2 fruit fly cellular contexts compared by ENCODE assay signal in the genomic region with DNA sequence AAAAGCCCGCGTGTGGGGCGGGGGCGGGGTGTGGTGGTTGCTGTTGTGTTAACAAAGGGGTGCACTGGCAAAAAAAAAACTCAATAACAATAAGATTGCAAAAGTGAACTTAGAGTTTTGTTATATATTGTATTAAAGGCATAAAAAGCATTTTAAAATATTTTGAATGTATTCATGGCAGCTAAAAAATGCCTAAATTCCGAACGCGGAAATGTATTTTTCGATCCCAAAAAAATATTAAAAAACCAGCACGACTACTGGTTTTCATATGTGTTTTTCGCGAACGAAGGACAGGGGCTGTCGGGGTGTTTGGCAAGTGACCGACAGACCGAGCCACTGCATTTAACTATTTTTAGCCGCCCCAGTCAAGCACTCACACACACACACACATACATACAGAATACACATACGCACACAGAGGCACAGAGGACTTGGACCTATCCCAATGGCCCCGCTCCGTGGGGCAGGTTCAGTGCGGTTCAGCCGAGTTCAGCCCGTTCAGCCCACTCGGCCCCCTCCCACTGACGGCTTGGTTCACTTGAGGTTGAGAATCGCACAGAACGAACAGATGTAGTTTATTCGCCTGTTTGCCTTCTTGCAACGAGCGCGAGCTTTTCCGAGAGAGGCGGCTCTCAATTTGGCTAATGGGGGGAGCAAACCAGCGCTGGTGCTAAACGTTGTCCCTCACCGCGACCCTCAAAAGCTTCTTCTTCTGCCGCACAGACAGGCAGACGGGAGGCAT.
TF ChIP-seq lines count a peak whose summit lies in the region.

No protein-coding gene starts in this region.

TF ChIP-seq in whole organism, embryonic, 481 proteins besides CTCF, POLR2A, EP300 and RAD21 (continued from another document):
- TF ChIP-seq bsh (GFP tag; optimal IDR thresholded peaks at IDR 0.05; lab: Kevin White, UChicago) (peak in 1 of 2 experiments; percentile 1), Bteb2 (GFP tag; optimal IDR thresholded peaks at IDR 0.05; lab: Kevin White, UChicago) (no peak), nerfin-2 (GFP tag; IDR thresholded peaks at IDR 0.05; lab: Robert Waterston, UW; ENCODE audit: partially characterized antibody) (no peak), Sox100B (GFP tag; optimal IDR thresholded peaks at IDR 0.05; lab: Kevin White, UChicago) (peak; percentile 3), CG6175 (GFP tag; IDR thresholded peaks at IDR 0.05; lab: Robert Waterston, UW) (no peak), Fer2 (tag; optimal IDR thresholded peaks at IDR 0.05; lab: Kevin White, UChicago) (no peak), cg (GFP tag; optimal IDR thresholded peaks at IDR 0.05; lab: Kevin White, UChicago) (peak; percentile 21), bcd (GFP tag; optimal IDR thresholded peaks at IDR 0.05; lab: Kevin White, UChicago) (no peak), phol (tag; optimal IDR thresholded peaks at IDR 0.05; lab: Kevin White, UChicago) (peak; percentile 23), nerfin-1 (tag; optimal IDR thresholded peaks at IDR 0.05; lab: Kevin White, UChicago) (no peak), fru (optimal IDR thresholded peaks at IDR 0.05; lab: Kevin White, UChicago) (no peak), B-H1 (GFP tag; IDR thresholded peaks at IDR 0.05; lab: Robert Waterston, UW) (no peak), CG6654 (GFP tag; optimal IDR thresholded peaks at IDR 0.05; lab: Kevin White, UChicago) (peak; percentile 6), org-1 (GFP tag; optimal IDR thresholded peaks at IDR 0.05; lab: Kevin White, UChicago) (no peak), Lhr (GFP tag; optimal IDR thresholded peaks at IDR 0.05; lab: Kevin White, UChicago) (no peak), sens (GFP tag; lab: Kevin White, UChicago) (peak; percentile 37), bowl (GFP tag; IDR thresholded peaks at IDR 0.05; lab: Robert Waterston, UW) (no peak), Asciz (GFP tag; optimal IDR thresholded peaks at IDR 0.05; lab: Kevin White, UChicago) (no peak), Atf6 (GFP tag; IDR thresholded peaks at IDR 0.05; lab: Robert Waterston, UW) (no peak), CG13624 (GFP tag; optimal IDR thresholded peaks at IDR 0.05; lab: Kevin White, UChicago) (no peak), Deaf1 (tag; optimal IDR thresholded peaks at IDR 0.05; lab: Kevin White, UChicago) (peak; percentile 53), luna (GFP tag; optimal IDR thresholded peaks at IDR 0.05; lab: Kevin White, UChicago) (no peak), BtbVII (GFP tag; optimal IDR thresholded peaks at IDR 0.05; lab: Kevin White, UChicago) (no peak), Ptx1 (GFP tag; IDR thresholded peaks at IDR 0.05; lab: Robert Waterston, UW) (peak; percentile 15; the same call in 1 of the 2 replicates), fd96Cb (tag; optimal IDR thresholded peaks at IDR 0.05; lab: Kevin White, UChicago) (peak; percentile 8), CG12219 (GFP tag; optimal IDR thresholded peaks at IDR 0.05; lab: Kevin White, UChicago) (no peak), crol (GFP tag; IDR thresholded peaks at IDR 0.05; lab: Robert Waterston, UW) (peak; percentile 50), Med (GFP tag; lab: Kevin White, UChicago) (peak; percentile 71), CG1832 (GFP tag; optimal IDR thresholded peaks at IDR 0.05; lab: Kevin White, UChicago) (no peak), CG18476 (GFP tag; optimal IDR thresholded peaks at IDR 0.05; lab: Kevin White, UChicago) (no peak), CG6689 (GFP tag; IDR thresholded peaks at IDR 0.05; lab: Robert Waterston, UW) (0 out of 2 replicates have a peak, but pooled peaks have one; percentile 12), da (GFP tag; optimal IDR thresholded peaks at IDR 0.05; lab: Kevin White, UChicago) (no peak), hb (GFP tag; IDR thresholded peaks at IDR 0.05; lab: Robert Waterston, UW; ENCODE audit: partially characterized antibody) (no peak), Optix (GFP tag; IDR thresholded peaks at IDR 0.05; lab: Robert Waterston, UW) (no peak), ATbp (GFP tag; optimal IDR thresholded peaks at IDR 0.05; lab: Kevin White, UChicago) (peak; percentile 5), CG12769 (tag; optimal IDR thresholded peaks at IDR 0.05; lab: Kevin White, UChicago) (peak; percentile 41), Drgx (GFP tag; IDR thresholded peaks at IDR 0.05; lab: Robert Waterston, UW) (peak; percentile 36; the same call in 1 of the 2 replicates), CG7556 (GFP tag; optimal IDR thresholded peaks at IDR 0.05; lab: Kevin White, UChicago) (peak; percentile 5), dmrt99B (tag; optimal IDR thresholded peaks at IDR 0.05; lab: Kevin White, UChicago) (peak; percentile 17), Sox102F (GFP tag; optimal IDR thresholded peaks at IDR 0.05; lab: Kevin White, UChicago) (peak; percentile 31)

TF ChIP-seq in whole organism, prepupa, 60 proteins besides CTCF, POLR2A, EP300 and RAD21 (continued from another document):
- TF ChIP-seq acj6 (GFP tag; optimal IDR thresholded peaks at IDR 0.05; lab: Kevin White, UChicago) (peak; percentile 4), CG10631 (GFP tag; optimal IDR thresholded peaks at IDR 0.05; lab: Kevin White, UChicago) (peak; percentile 43), CG15336 (GFP tag; IDR thresholded peaks at IDR 0.05; lab: Robert Waterston, UW) (peak; percentile 78), fd85E (GFP tag; optimal IDR thresholded peaks at IDR 0.05; lab: Kevin White, UChicago) (no peak), dac (GFP tag; optimal IDR thresholded peaks at IDR 0.05; lab: Kevin White, UChicago) (peak; percentile 33), CG7368 (GFP tag; optimal IDR thresholded peaks at IDR 0.05; lab: Kevin White, UChicago) (no peak), ss (GFP tag; optimal IDR thresholded peaks at IDR 0.05; lab: Kevin White, UChicago) (peak in 1 of 2 experiments; percentile 27), CG3032 (tag; optimal IDR thresholded peaks at IDR 0.05; lab: Kevin White, UChicago) (no peak), CG11762 (GFP tag; optimal IDR thresholded peaks at IDR 0.05; lab: Kevin White, UChicago; ENCODE audit: insufficient read depth) (no peak), Gug (GFP tag; IDR thresholded peaks at IDR 0.05; lab: Robert Waterston, UW) (0 out of 2 replicates have a peak, but pooled peaks have one; percentile 9), Hr4 (GFP tag; optimal IDR thresholded peaks at IDR 0.05; lab: Kevin White, UChicago) (peak; percentile 67), CG32006 (GFP tag; optimal IDR thresholded peaks at IDR 0.05; lab: Kevin White, UChicago) (peak; percentile 79), Sox14 (GFP tag; optimal IDR thresholded peaks at IDR 0.05; lab: Kevin White, UChicago) (peak; percentile 20), CG34406 (GFP tag; optimal IDR thresholded peaks at IDR 0.05; lab: Kevin White, UChicago) (peak; percentile 15), salr (GFP tag; optimal IDR thresholded peaks at IDR 0.05; lab: Kevin White, UChicago) (peak in 1 of 2 experiments; percentile 3), eg (GFP tag; IDR thresholded peaks at IDR 0.05; lab: Robert Waterston, UW) (peak; percentile 76), Eip78C (GFP tag; lab: Kevin White, UChicago) (peak; percentile 71), svp (GFP tag; lab: Kevin White, UChicago) (peak; percentile 63), Ets21C (GFP tag; optimal IDR thresholded peaks at IDR 0.05; lab: Kevin White, UChicago) (no peak), CG6276 (GFP tag; optimal IDR thresholded peaks at IDR 0.05; lab: Kevin White, UChicago) (peak; percentile 62), vri (GFP tag; optimal IDR thresholded peaks at IDR 0.05; lab: Kevin White, UChicago) (no peak), fkh (GFP tag; optimal IDR thresholded peaks at IDR 0.05; lab: Kevin White, UChicago) (no peak), CG6163 (GFP tag; IDR thresholded peaks at IDR 0.05; lab: Robert Waterston, UW) (0 out of 3 replicates have a peak, but pooled peaks have one; percentile 27), Hr38 (GFP tag; optimal IDR thresholded peaks at IDR 0.05; lab: Kevin White, UChicago) (no peak)
